Worm (Caenorhabditis elegans): ENCODE results near the gene F41H8.2.
"Not testable (repeated sequence)": the region's sequence is repeated elsewhere in the genome, so short reads cannot be mapped to it uniquely, and the experiment has no call there.

Gene F41H8.2

ce11 chrV:814716-815115 lies 11.5 kb upstream of the F41H8.2 start, which contains the start of gene R13D11.3:
TSS of gene R13D11.3 (plus strand) at chrV:815016.
- no peak for TF ChIP-seq him-1 (tag; optimal IDR thresholded peaks at IDR 0.05)
- TF ChIP-seq dao-5 (tag; optimal IDR thresholded peaks at IDR 0.05): no peak
- TF ChIP-seq W03F9.2 (tag; optimal IDR thresholded peaks at IDR 0.05): no peak

ce11 chrV:817182-817581 lies 9.0 kb upstream of the F41H8.2 start, which contains the start of gene R13D11.1:
TSS of gene R13D11.1 (plus strand) at chrV:817482.
- TF ChIP-seq dao-5 (tag; optimal IDR thresholded peaks at IDR 0.05): no peak

DNA sequence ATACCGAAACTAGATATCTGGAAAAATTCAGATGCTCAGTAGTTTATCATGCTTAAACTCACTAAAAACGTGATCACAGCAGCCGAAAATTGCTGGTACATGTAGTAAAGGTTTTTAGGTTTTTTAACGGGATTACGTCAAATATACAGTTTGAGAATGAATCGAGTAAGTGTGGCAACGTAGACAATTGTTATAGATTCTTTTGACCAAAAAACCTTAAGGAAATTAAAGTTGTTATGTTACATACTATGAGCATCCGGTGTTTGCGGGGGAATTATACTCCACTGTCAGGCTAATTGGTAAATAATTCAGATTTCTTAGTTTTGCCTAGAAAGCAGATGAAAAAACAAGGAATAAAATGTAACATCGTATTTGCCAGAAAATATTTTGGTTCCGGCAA lies 5.6 kb upstream of the F41H8.2 start, which contains the start of gene srx-32:
TSS of gene srx-32 (minus strand) at position 101 of the 400 bp plus-strand sequence.
- TF ChIP-seq dao-5, W03F9.2, him-1 (tag; optimal IDR thresholded peaks at IDR 0.05): not testable (repeated sequence)

ce11 chrV:822922-823321 lies 3.3 kb upstream of the F41H8.2 start, which contains the start of gene srx-31:
TSS of gene srx-31 (minus strand) at chrV:823022.
- not testable (repeated sequence) for TF ChIP-seq him-1, dao-5, W03F9.2 (tag; optimal IDR thresholded peaks at IDR 0.05)

ce11 chrV:833368-833767 lies 7.2 kb downstream of the F41H8.2 start, which contains the start of gene F41H8.1:
TSS of gene F41H8.1 (plus strand) at chrV:833668.
- TF ChIP-seq dao-5 (tag; optimal IDR thresholded peaks at IDR 0.05): no peak
- TF ChIP-seq him-1 (tag; optimal IDR thresholded peaks at IDR 0.05): no peak
- TF ChIP-seq W03F9.2 (tag; optimal IDR thresholded peaks at IDR 0.05): no peak

- not testable (repeated sequence) for TF ChIP-seq him-1, dao-5, W03F9.2 (tag; optimal IDR thresholded peaks at IDR 0.05)
Measured at ce11 chrV:838984-839471, 12.8 kb downstream of the F41H8.2 start, which contains the start of the genes K09C6.7 and K09C6.10. TSS of gene K09C6.7 (minus strand) at chrV:839084. TSS of gene K09C6.10 (plus strand) at chrV:839421.

DNA sequence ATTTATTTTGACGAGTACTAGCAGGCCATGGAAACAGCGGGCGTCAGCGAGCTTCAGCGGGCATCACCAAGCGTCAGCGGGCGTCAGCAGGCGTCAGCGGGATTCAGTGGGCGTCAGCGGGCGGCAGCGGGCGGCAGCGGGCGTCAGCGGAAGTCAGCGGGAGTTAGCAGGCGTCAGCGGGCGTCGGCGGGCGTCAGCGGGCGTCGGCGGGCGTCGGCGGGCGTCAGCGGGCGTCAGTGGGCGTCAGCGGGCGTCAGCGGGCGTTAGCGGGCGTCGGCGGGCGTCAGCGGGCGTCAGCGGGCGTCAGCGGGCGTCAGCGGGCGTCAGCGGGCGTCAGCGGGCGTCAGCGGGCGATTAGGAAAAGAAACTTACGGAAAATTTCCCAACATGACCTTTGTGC lies 16.4 kb downstream of the F41H8.2 start:
- TF ChIP-seq dao-5 (tag; optimal IDR thresholded peaks at IDR 0.05): no peak
- TF ChIP-seq him-1 (tag; optimal IDR thresholded peaks at IDR 0.05): no peak
- TF ChIP-seq W03F9.2 (tag; optimal IDR thresholded peaks at IDR 0.05): no peak

DNA sequence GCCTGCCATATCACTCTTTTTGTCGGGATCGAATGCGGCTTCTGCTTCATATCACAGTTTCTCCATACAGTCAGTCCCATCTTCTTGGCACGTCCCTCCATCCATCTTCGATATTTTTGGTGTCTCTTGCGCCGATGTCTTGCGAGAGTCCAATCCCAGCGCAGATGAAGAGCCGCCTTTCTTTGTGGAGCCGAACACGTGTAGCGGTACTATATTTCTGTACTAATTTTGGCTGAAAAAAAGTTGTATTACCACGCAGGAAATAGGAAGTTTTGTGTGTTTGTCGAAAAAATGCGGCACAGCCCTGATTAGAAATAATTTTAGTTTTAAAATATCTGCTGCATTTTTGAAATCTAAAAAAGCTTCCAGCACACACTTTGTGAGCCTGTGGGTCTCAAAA lies 16.9 kb downstream of the F41H8.2 start, which contains the start of gene K09C6.8:
TSS of gene K09C6.8 (minus strand) at position 101 of the 400 bp plus-strand sequence.
- TF ChIP-seq dao-5, him-1, W03F9.2 (tag; optimal IDR thresholded peaks at IDR 0.05): not testable (repeated sequence)

DNA sequence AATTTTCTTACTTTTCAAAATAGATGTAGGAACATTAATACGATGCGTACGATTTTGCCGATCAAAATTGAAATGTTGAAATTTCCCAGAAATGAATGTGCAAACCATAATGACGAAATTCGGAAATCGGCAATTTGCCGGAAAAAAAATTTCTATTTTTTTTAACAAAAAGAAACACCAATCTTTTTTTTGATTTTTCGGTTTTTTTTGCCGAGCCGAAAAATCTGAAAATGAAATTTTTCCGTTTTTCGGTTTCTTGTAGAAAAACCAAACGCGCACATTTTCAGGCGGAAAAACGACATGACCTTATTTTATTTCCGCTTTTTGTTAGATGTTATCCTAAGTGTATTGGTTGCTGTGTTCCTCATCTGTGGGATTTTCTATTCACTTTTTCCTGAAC lies 21.3 kb downstream of the F41H8.2 start, which contains the start of gene srbc-13:
TSS of gene srbc-13 (plus strand) at position 301 of the 400 bp plus-strand sequence.
- no peak for TF ChIP-seq W03F9.2 (tag; optimal IDR thresholded peaks at IDR 0.05)
- TF ChIP-seq him-1 (tag; optimal IDR thresholded peaks at IDR 0.05): no peak
- no peak for TF ChIP-seq dao-5 (tag; optimal IDR thresholded peaks at IDR 0.05)

- TF ChIP-seq him-1 (tag; optimal IDR thresholded peaks at IDR 0.05): no peak
- no peak for TF ChIP-seq W03F9.2 (tag; optimal IDR thresholded peaks at IDR 0.05)
- no peak for TF ChIP-seq dao-5 (tag; optimal IDR thresholded peaks at IDR 0.05)
Measured at ce11 chrV:849042-849441, 22.8 kb downstream of the F41H8.2 start.

- TF ChIP-seq dao-5 (tag; optimal IDR thresholded peaks at IDR 0.05) (no peak), him-1 (tag; optimal IDR thresholded peaks at IDR 0.05) (no peak), W03F9.2 (tag; optimal IDR thresholded peaks at IDR 0.05) (no peak)
Measured at ce11 chrV:849512-849911, 23.3 kb downstream of the F41H8.2 start, which contains the start of gene srbc-12. TSS of gene srbc-12 (plus strand) at chrV:849812.

DNA sequence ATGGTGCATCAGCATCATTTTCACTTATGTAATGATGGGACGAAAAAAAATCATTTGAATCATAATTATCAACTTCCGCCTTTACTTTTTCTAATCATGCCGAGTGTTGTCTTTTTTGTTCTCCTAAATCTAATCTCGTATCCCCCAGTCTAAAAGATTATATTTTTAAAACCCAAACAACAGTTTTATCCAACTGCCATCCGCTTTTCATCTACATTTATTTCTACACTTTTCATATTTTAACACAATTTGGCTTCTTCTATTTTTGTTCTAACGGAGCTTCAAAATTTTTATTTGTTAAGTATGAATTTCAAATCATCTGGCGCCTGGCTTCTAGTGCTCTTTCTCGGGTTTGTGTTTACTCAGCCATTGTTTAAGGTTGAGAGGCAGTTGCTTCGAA lies 26.0 kb downstream of the F41H8.2 start, which contains the start of gene K09C6.3:
TSS of gene K09C6.3 (plus strand) at position 301 of the 400 bp plus-strand sequence.
- TF ChIP-seq him-1 (tag; optimal IDR thresholded peaks at IDR 0.05): no peak
- TF ChIP-seq dao-5 (tag; optimal IDR thresholded peaks at IDR 0.05): no peak
- no peak for TF ChIP-seq W03F9.2 (tag; optimal IDR thresholded peaks at IDR 0.05)

DNA sequence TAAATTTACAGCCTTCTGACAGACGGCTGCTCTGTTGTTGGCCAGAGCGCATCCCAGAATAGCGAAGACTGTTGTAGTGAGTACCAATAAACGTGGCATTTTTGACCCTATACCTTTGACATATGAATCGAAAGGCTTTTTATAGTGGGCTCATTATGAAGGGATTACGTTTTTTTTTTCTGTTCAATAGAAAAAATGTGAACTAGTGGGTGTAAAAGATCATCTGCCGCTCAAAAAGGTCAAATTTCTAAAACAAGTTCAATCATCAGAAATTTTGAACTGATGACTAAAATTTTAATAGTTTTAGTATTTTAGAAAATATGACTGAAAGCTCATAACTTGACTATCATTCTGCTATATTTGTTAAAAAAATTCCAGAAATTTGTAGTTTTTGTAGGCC lies 28.8 kb downstream of the F41H8.2 start, which contains the start of gene K09C6.9:
TSS of gene K09C6.9 (minus strand) at position 101 of the 400 bp plus-strand sequence.
- TF ChIP-seq him-1 (tag; optimal IDR thresholded peaks at IDR 0.05): no peak
- TF ChIP-seq dao-5 (tag; optimal IDR thresholded peaks at IDR 0.05): no peak
- no peak for TF ChIP-seq W03F9.2 (tag; optimal IDR thresholded peaks at IDR 0.05)

DNA sequence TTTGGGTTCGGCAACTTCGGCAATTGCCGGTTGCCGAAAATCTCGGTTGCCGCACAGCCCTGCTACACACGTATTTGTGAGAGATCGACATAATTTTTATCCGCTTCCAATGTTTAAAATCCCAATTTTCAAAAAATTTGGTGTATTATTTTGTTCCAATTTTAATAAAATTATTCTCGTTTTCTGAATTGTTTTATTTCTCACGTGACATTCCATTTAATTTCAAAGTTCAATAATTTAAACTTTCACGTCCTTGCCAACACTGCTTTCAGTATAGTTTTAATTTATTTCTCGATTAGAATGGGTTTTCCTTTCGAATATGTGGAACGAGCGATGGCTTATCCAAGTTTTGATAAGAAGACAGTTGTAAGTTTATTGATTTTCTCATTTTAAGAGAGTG lies 30.4 kb downstream of the F41H8.2 start, which contains the start of gene K09C6.2:
TSS of gene K09C6.2 (plus strand) at position 301 of the 400 bp plus-strand sequence.
- TF ChIP-seq him-1 (tag; optimal IDR thresholded peaks at IDR 0.05): no peak
- no peak for TF ChIP-seq dao-5 (tag; optimal IDR thresholded peaks at IDR 0.05)

Measured in whole organism, L4/young adult.